Worm (Caenorhabditis elegans) whole organism, late embryonic: ENCODE data around the gene sdz-20.

Source experiments
- fkh-10 ChIP-seq: fragments of 150-350 bp; optimal IDR thresholded peaks from 2 replicates; lab custom pipeline; 2014; ENCODE audit warnings: missing biosample characterization, missing genetic modification reagents, missing genetic modification characterization
- hlh-15 ChIP-seq: sonication (generic microtip); optimal IDR thresholded peaks from 2 replicates; lab custom pipeline; 2016; ENCODE audit warnings: missing genetic modification characterization, missing compliant biosample characterization
- pag-3 ChIP-seq: sonication (generic microtip); optimal IDR thresholded peaks from 2 replicates; lab custom pipeline; 2016; ENCODE audit warnings: missing compliant biosample characterization, missing genetic modification characterization, borderline replicate concordance

- TF ChIP-seq fkh-10 (GFP tag; lab: Kevin White, UChicago) = no peak
- no peak for TF ChIP-seq pag-3
- TF ChIP-seq hlh-15 (tag; lab: Kevin White, UChicago) = no peak
Observed at ce11 chrIII:13348891-13349290, 15.0 kb downstream of the sdz-20 start.
